ENCODE assay signal across 5 worm cellular contexts in the genomic region with DNA sequence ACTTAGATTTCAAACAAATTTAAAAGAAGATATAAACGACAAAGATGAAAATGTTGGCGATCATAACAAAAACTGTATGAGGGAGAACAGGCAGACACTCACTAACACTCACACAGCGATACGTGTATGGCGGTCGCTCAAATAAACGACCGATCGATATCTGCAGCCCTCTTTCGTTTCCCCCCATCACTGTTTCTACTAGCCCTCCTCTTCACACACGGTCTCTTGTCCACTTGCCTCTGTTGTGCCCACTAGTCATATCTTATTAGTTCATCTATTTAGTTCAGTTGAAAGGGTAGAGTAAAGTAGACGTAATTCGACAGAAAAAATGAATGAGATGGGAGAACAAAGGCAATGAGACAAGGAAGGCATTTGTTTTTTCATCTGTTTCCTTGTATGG.
A peak's percentile ranks its signal among the peaks of the same experiment; 100 is the strongest.
TF ChIP-seq lines count a peak whose summit lies in the region.

No protein-coding gene starts in this region.

TF ChIP-seq in whole organism, L1 larva, 84 proteins besides CTCF, POLR2A, EP300 and RAD21 (continues in another document):
- no peak for TF ChIP-seq ceh-8 (GFP tag; optimal IDR thresholded peaks at IDR 0.05; lab: Kevin White, UChicago)
- no peak for TF ChIP-seq sup-37 (GFP tag; optimal IDR thresholded peaks at IDR 0.05; lab: Kevin White, UChicago)
- TF ChIP-seq xbp-1 (tag; optimal IDR thresholded peaks at IDR 0.05; lab: Kevin White, UChicago) = peak; percentile 56
- TF ChIP-seq C16A3.4 (tag; optimal IDR thresholded peaks at IDR 0.05; lab: Kevin White, UChicago) = peak; percentile 48
- peak in 1 of 2 experiments; percentile 46 for TF ChIP-seq lsy-2 (tag; optimal IDR thresholded peaks at IDR 0.05; lab: Kevin White, UChicago)
- peak; percentile 81 for TF ChIP-seq nhr-20 (tag; optimal IDR thresholded peaks at IDR 0.05; lab: Kevin White, UChicago)
- TF ChIP-seq C04F5.9 (tag; optimal IDR thresholded peaks at IDR 0.05; lab: Kevin White, UChicago) = no peak
- TF ChIP-seq nhr-85 (tag; lab: Kevin White, UChicago) = peak; percentile 93
- peak; percentile 43 for TF ChIP-seq nhr-47 (tag; optimal IDR thresholded peaks at IDR 0.05; lab: Kevin White, UChicago)
- TF ChIP-seq lin-15B (tag; optimal IDR thresholded peaks at IDR 0.05; lab: Kevin White, UChicago) = no peak
- no peak for TF ChIP-seq fkh-8 (tag; optimal IDR thresholded peaks at IDR 0.05; lab: Kevin White, UChicago)
- TF ChIP-seq zag-1 (tag; optimal IDR thresholded peaks at IDR 0.05; lab: Kevin White, UChicago) = no peak
- peak; percentile 36 for TF ChIP-seq fos-1 (tag; optimal IDR thresholded peaks at IDR 0.05; lab: Kevin White, UChicago)
- no peak for TF ChIP-seq fkh-10 (GFP tag; optimal IDR thresholded peaks at IDR 0.05; lab: Kevin White, UChicago)
- TF ChIP-seq nhr-19 (GFP tag; conservative IDR thresholded peaks at IDR 0.05; lab: Robert Waterston, UW) = no peak
- TF ChIP-seq jun-1 (tag; optimal IDR thresholded peaks at IDR 0.05; lab: Kevin White, UChicago) = no peak
- TF ChIP-seq elt-3 (tag; optimal IDR thresholded peaks at IDR 0.05; lab: Kevin White, UChicago) = peak in 2 of 6 experiments; percentile 15 to 67
- TF ChIP-seq ceh-88 (GFP tag; IDR thresholded peaks at IDR 0.05; lab: Robert Waterston, UW) = no peak

TF ChIP-seq in whole organism, L3 larva, 47 proteins besides CTCF, POLR2A, EP300 and RAD21:
- TF ChIP-seq nfya-1 (tag; optimal IDR thresholded peaks at IDR 0.05; lab: Kevin White, UChicago; ENCODE audit: insufficient read depth) = peak; percentile 56
- TF ChIP-seq lin-39 (tag; optimal IDR thresholded peaks at IDR 0.05; lab: Kevin White, UChicago) = peak; percentile 10
- TF ChIP-seq pha-4 (tag; optimal IDR thresholded peaks at IDR 0.05; lab: Kevin White, UChicago) = peak; percentile 56
- no peak for TF ChIP-seq nhr-77 (tag; optimal IDR thresholded peaks at IDR 0.05; lab: Kevin White, UChicago)
- TF ChIP-seq elt-1 (tag; optimal IDR thresholded peaks at IDR 0.05; lab: Kevin White, UChicago) = peak; percentile 60
- peak; percentile 6 for TF ChIP-seq nhr-43 (tag; optimal IDR thresholded peaks at IDR 0.05; lab: Kevin White, UChicago; ENCODE audit: poor library complexity, severe bottlenecking)
- TF ChIP-seq nhr-25 (tag; optimal IDR thresholded peaks at IDR 0.05; lab: Kevin White, UChicago) = peak; percentile 69
- peak; percentile 79 for TF ChIP-seq nhr-23 (tag; optimal IDR thresholded peaks at IDR 0.05; lab: Kevin White, UChicago)
- peak in 1 of 3 experiments; percentile 43 for TF ChIP-seq elt-3 (tag; optimal IDR thresholded peaks at IDR 0.05; lab: Kevin White, UChicago)
- no peak for TF ChIP-seq jun-1 (tag; optimal IDR thresholded peaks at IDR 0.05; lab: Kevin White, UChicago)
- no peak for TF ChIP-seq snpc-4 (tag; optimal IDR thresholded peaks at IDR 0.05; lab: Kevin White, UChicago)
- peak; percentile 81 for TF ChIP-seq ceh-28 (tag; optimal IDR thresholded peaks at IDR 0.05; lab: Kevin White, UChicago)
- peak; percentile 11 for TF ChIP-seq ztf-4 (tag; optimal IDR thresholded peaks at IDR 0.05; lab: Kevin White, UChicago)
- peak; percentile 14 for TF ChIP-seq tbx-2 (tag; optimal IDR thresholded peaks at IDR 0.05; lab: Kevin White, UChicago)
- TF ChIP-seq hmg-11 (tag; optimal IDR thresholded peaks at IDR 0.05; lab: Kevin White, UChicago) = peak; percentile 77
- no peak for TF ChIP-seq aly-2 (tag; optimal IDR thresholded peaks at IDR 0.05; lab: Kevin White, UChicago)
- peak; percentile 20 for TF ChIP-seq elt-2 (tag; optimal IDR thresholded peaks at IDR 0.05; lab: Kevin White, UChicago)

TF ChIP-seq in whole organism, early embryonic, 17 proteins besides CTCF, POLR2A, EP300 and RAD21:
- no peak for TF ChIP-seq tra-4 (tag; optimal IDR thresholded peaks at IDR 0.05; lab: Kevin White, UChicago)
- TF ChIP-seq hmg-4 (GFP tag; optimal IDR thresholded peaks at IDR 0.05; lab: Kevin White, UChicago) = peak; percentile 56
- TF ChIP-seq flt-1 (GFP tag; IDR thresholded peaks at IDR 0.05; lab: Robert Waterston, UW) = 0 out of 2 replicates have a peak, but pooled peaks have one; percentile 25
- no peak for TF ChIP-seq ceh-13 (GFP tag; optimal IDR thresholded peaks at IDR 0.05; lab: Kevin White, UChicago)

TF ChIP-seq in whole organism, midembryonic, 9 proteins besides CTCF, POLR2A, EP300 and RAD21:
- TF ChIP-seq cog-1 (tag; optimal IDR thresholded peaks at IDR 0.05; lab: Kevin White, UChicago) (peak; percentile 15), ref-1 (GFP tag; conservative IDR thresholded peaks at IDR 0.05; lab: Robert Waterston, UW) (no peak), T22C8.4 (GFP tag; IDR thresholded peaks at IDR 0.05; lab: Robert Waterston, UW) (peak; percentile 82), klf-2 (GFP tag; conservative IDR thresholded peaks at IDR 0.05; lab: Robert Waterston, UW) (no peak)

TF ChIP-seq in whole organism, young adult, 124 proteins besides CTCF, POLR2A, EP300 and RAD21:
- no peak for TF ChIP-seq ets-4 (GFP tag; optimal IDR thresholded peaks at IDR 0.05; lab: Kevin White, UChicago)
- TF ChIP-seq ama-1 (optimal IDR thresholded peaks at IDR 0.05; lab: Kevin White, UChicago) = peak; percentile 3
- TF ChIP-seq ama-1 (GFP tag; optimal IDR thresholded peaks at IDR 0.05; lab: Kevin White, UChicago) = no peak
- no peak for TF ChIP-seq hsf-1 (GFP tag; IDR thresholded peaks at IDR 0.05; lab: Robert Waterston, UW)
- no peak for TF ChIP-seq T26A5.8 (tag; optimal IDR thresholded peaks at IDR 0.05; lab: Kevin White, UChicago)
- peak; percentile 48 for TF ChIP-seq lin-40 (tag; optimal IDR thresholded peaks at IDR 0.05; lab: Kevin White, UChicago)
- TF ChIP-seq ceh-27 (GFP tag; optimal IDR thresholded peaks at IDR 0.05; lab: Kevin White, UChicago) = peak; percentile 58
- peak; percentile 4 for TF ChIP-seq ZK185.1 (tag; optimal IDR thresholded peaks at IDR 0.05; lab: Kevin White, UChicago; ENCODE audit: poor library complexity, severe bottlenecking)
- TF ChIP-seq F22D6.2 (tag; optimal IDR thresholded peaks at IDR 0.05; lab: Kevin White, UChicago) = no peak
- TF ChIP-seq hmg-1.2 (GFP tag; IDR thresholded peaks at IDR 0.05; lab: Robert Waterston, UW) = peak; percentile 26; the same call in 1 of the 2 replicates
